Worm (Caenorhabditis elegans) whole organism, L3 larva: ENCODE results near the gene ZK354.3.

Experiments
- ama-1 ChIP-seq: fragments of 150-350 bp; optimal IDR thresholded peaks from 2 replicates; lab custom pipeline; 2018
- mdl-1 ChIP-seq: fragments of 150-350 bp; optimal IDR thresholded peaks from 2 replicates; lab custom pipeline; 2014; ENCODE audit warnings: missing biosample characterization, missing genetic modification characterization
- nhr-237 ChIP-seq: fragments of 150-350 bp; optimal IDR thresholded peaks from 2 replicates; lab custom pipeline; 2014; ENCODE audit warnings: missing biosample characterization, missing genetic modification characterization
- unc-62 ChIP-seq: fragments of 150-350 bp; sonication (generic microtip); optimal IDR thresholded peaks from 4 replicates; lab custom pipeline; 2014; ENCODE audit warnings: missing biosample characterization, missing genetic modification reagents, missing genetic modification characterization
- zag-1 ChIP-seq: fragments of 150-350 bp; optimal IDR thresholded peaks from 2 replicates; lab custom pipeline; 2014; ENCODE audit warnings: missing biosample characterization, missing genetic modification characterization

DNA sequence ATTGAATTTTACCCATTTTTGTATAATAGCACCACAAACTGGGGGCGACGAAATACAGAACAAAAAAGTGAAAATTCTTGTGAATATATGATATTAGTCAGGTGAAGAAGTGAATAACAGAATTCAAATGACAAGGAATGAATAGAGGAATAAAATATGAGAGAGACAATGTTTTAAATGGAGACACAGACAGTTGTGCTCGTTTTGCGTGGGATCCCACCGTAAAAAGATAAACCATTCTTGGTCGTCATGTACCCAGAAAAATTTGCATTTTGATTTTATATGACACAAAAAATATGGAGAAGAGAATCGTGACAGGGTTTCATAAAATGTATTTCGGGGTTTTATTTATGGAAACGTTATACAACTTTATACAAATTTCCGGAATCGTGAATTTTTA is 32.1 kb upstream of the ZK354.3 start, which contains the start of gene F36H12.17:
- no peak for TF ChIP-seq unc-62
- no peak for TF ChIP-seq ama-1 (lab: Kevin White, UChicago)
- TF ChIP-seq nhr-237, result no peak
- no peak for TF ChIP-seq zag-1 (tag; lab: Kevin White, UChicago)
- no peak for TF ChIP-seq mdl-1
